Fruit fly (Drosophila melanogaster): ENCODE data around the gene Strump.

Strump gene

DNA sequence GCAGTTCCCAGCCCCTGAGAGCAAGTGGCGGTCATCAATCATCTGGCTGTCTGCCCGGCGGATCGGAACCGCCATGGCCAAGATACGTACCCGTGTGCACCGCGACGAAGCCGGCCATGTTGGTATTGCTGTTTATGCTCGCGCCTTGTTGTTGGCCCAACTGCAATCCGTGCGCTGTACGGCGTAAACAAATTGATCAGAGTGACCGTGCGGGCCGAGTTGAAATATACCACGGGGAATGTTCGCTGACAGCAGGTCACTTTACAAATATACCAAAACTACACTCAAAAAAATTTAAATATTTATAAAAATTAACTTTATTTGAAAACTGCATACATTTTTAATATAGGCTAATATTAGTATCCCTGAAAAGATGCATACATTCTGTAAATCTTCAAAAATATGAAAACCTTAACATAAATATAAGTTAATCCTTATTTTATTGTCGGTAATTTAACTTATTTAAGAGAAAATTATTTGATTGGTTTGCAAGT, 34.4 kb upstream of the Strump start, which contains the start of gene Tasp1 (continued):
- TF ChIP-seq Dbx (GFP tag; IDR thresholded peaks at IDR 0.05) (peak; percentile 76; the same call in 2 of the 3 replicates), shn (GFP tag; optimal IDR thresholded peaks at IDR 0.05) (no peak), CG12219 (GFP tag; optimal IDR thresholded peaks at IDR 0.05) (no peak), B-H1 (GFP tag; IDR thresholded peaks at IDR 0.05) (peak; percentile 43; the same call in 1 of the 3 replicates), Med (GFP tag) (peak; percentile 77), CG31224 (GFP tag; IDR thresholded peaks at IDR 0.05) (peak; percentile 60), disco-r (GFP tag; optimal IDR thresholded peaks at IDR 0.05) (no peak), CG17829 (tag; optimal IDR thresholded peaks at IDR 0.05) (peak; percentile 80), CG8359 (GFP tag; optimal IDR thresholded peaks at IDR 0.05; ENCODE audit: borderline replicate concordance) (no peak), CG7928 (GFP tag; optimal IDR thresholded peaks at IDR 0.05) (no peak), ci (GFP tag; IDR thresholded peaks at IDR 0.05) (peak; percentile 46; the same call in 2 of the 3 replicates), Doc3 (GFP tag; IDR thresholded peaks at IDR 0.05; ENCODE audit: partially characterized antibody) (no peak), CG13123 (GFP tag; optimal IDR thresholded peaks at IDR 0.05) (no peak), HmgZ (tag; optimal IDR thresholded peaks at IDR 0.05) (peak; percentile 50), CHES-1-like (GFP tag; optimal IDR thresholded peaks at IDR 0.05) (peak; percentile 68), jigr1 (GFP tag; IDR thresholded peaks at IDR 0.05) (no peak), CG1603 (tag; optimal IDR thresholded peaks at IDR 0.05) (no peak), bigmax (GFP tag; optimal IDR thresholded peaks at IDR 0.05) (no peak), CG10431 (GFP tag; optimal IDR thresholded peaks at IDR 0.05) (no peak), pho (GFP tag; optimal IDR thresholded peaks at IDR 0.05) (peak; percentile 22), CG4820 (GFP tag; optimal IDR thresholded peaks at IDR 0.05) (peak; percentile 36), Six4 (GFP tag; optimal IDR thresholded peaks at IDR 0.05) (peak; percentile 41), Vsx1 (GFP tag; optimal IDR thresholded peaks at IDR 0.05) (no peak), Poxn (GFP tag; IDR thresholded peaks at IDR 0.05) (no peak), Ets97D (GFP tag; optimal IDR thresholded peaks at IDR 0.05) (no peak), CG4404 (GFP tag; IDR thresholded peaks at IDR 0.05) (no peak), Opbp (GFP tag; IDR thresholded peaks at IDR 0.05; ENCODE audit: partially characterized antibody) (peak; percentile 56; the same call in 1 of the 3 replicates), Optix (GFP tag; IDR thresholded peaks at IDR 0.05) (no peak), CG15696 (tag; optimal IDR thresholded peaks at IDR 0.05) (peak; percentile 58), CG5245 (GFP tag; optimal IDR thresholded peaks at IDR 0.05) (peak; percentile 12), Myb (GFP tag; optimal IDR thresholded peaks at IDR 0.05) (no peak), stwl (tag; optimal IDR thresholded peaks at IDR 0.05) (peak; percentile 47), dm (GFP tag; optimal IDR thresholded peaks at IDR 0.05) (no peak), pfk (GFP tag; optimal IDR thresholded peaks at IDR 0.05) (no peak), CG42726 (GFP tag; IDR thresholded peaks at IDR 0.05; ENCODE audit: partially characterized antibody) (no peak; the same call in 1 of the 2 replicates), nerfin-1 (tag; optimal IDR thresholded peaks at IDR 0.05) (no peak), Hey (tag; optimal IDR thresholded peaks at IDR 0.05) (no peak), CG13287 (GFP tag; IDR thresholded peaks at IDR 0.05; ENCODE audit: partially characterized antibody) (peak; percentile 46; the same call in 1 of the 2 replicates), CG33213 (GFP tag; optimal IDR thresholded peaks at IDR 0.05) (no peak), CG6272 (GFP tag; IDR thresholded peaks at IDR 0.05) (no peak), twi (tag; optimal IDR thresholded peaks at IDR 0.05) (peak; percentile 19), trh (GFP tag; optimal IDR thresholded peaks at IDR 0.05) (no peak), gsb (GFP tag; IDR thresholded peaks at IDR 0.05) (no peak), ftz-f1 (GFP tag; optimal IDR thresholded peaks at IDR 0.05) (no peak), CG15011 (GFP tag; optimal IDR thresholded peaks at IDR 0.05) (no peak), Antp (GFP tag; optimal IDR thresholded peaks at IDR 0.05) (no peak), Dip3 (GFP tag; optimal IDR thresholded peaks at IDR 0.05) (no peak), az2 (GFP tag; optimal IDR thresholded peaks at IDR 0.05) (peak; percentile 58), CG6813 (GFP tag; optimal IDR thresholded peaks at IDR 0.05) (no peak), Atf6 (GFP tag; IDR thresholded peaks at IDR 0.05) (peak; percentile 74), Fer1 (GFP tag; optimal IDR thresholded peaks at IDR 0.05) (peak; percentile 67)
